Worm (Caenorhabditis elegans) whole organism, L3 larva: ENCODE data around the gene acs-17.

ENCODE experiments used
- R02D3.7 ChIP-seq: fragments of 150-350 bp; optimal IDR thresholded peaks from 2 replicates; lab custom pipeline; 2014; ENCODE audit warnings: missing biosample characterization, missing genetic modification characterization
- ZK546.5 ChIP-seq: sonication (generic microtip); optimal IDR thresholded peaks from 2 replicates; lab custom pipeline; 2017; ENCODE audit warnings: missing biosample characterization, missing genetic modification characterization
- ama-1 ChIP-seq: fragments of 150-350 bp; optimal IDR thresholded peaks from 2 replicates; lab custom pipeline; 2018
- ceh-16 ChIP-seq: sonication (generic microtip); optimal IDR thresholded peaks from 2 replicates; lab custom pipeline; 2017; ENCODE audit warnings: missing biosample characterization, missing genetic modification characterization
- ceh-28 ChIP-seq: fragments of 150-350 bp; optimal IDR thresholded peaks from 2 replicates; lab custom pipeline; 2014; ENCODE audit warnings: missing biosample characterization, missing genetic modification reagents, missing genetic modification characterization
- ceh-82 ChIP-seq: fragments of 150-350 bp; optimal IDR thresholded peaks from 2 replicates; lab custom pipeline; 2014; ENCODE audit warnings: missing biosample characterization, missing genetic modification characterization
- ceh-9 ChIP-seq: sonication (generic microtip); optimal IDR thresholded peaks from 2 replicates; lab custom pipeline; 2018; ENCODE audit warnings: missing biosample characterization, missing genetic modification characterization
- daf-12 ChIP-seq: fragments of 150-350 bp; optimal IDR thresholded peaks from 2 replicates; lab custom pipeline; 2014; ENCODE audit warnings: missing biosample characterization, missing genetic modification reagents, missing genetic modification characterization
- egl-27 ChIP-seq: sonication (generic microtip); optimal IDR thresholded peaks from 4 replicates; lab custom pipeline; 2017; ENCODE audit warnings: missing biosample characterization, missing genetic modification reagents, missing genetic modification characterization
- egl-5 ChIP-seq: fragments of 150-350 bp; optimal IDR thresholded peaks from 2 replicates; lab custom pipeline; 2017; ENCODE audit warnings: missing biosample characterization, missing genetic modification reagents, missing genetic modification characterization, inconsistent platforms
- elt-2 ChIP-seq: sonication (generic microtip); optimal IDR thresholded peaks from 2 replicates; lab custom pipeline; 2016; ENCODE audit warnings: missing genetic modification reagents, mild to moderate bottlenecking, missing genetic modification characterization, missing compliant biosample characterization
- elt-3 ChIP-seq, 3 experiments: fragments of 150-350 bp in 1 of 3; sonication (generic microtip) in 2 of 3; optimal IDR thresholded peaks; 2 replicates in 2 of 3; 4 replicates in 1 of 3; lab custom pipeline; 2014 to 2017; ENCODE audit warnings: missing biosample characterization in 3 of 3, missing genetic modification characterization in 3 of 3
- eor-1 ChIP-seq, 2 experiments: fragments of 150-350 bp; optimal IDR thresholded peaks; 2 replicates each; lab custom pipeline; 2014 to 2018; ENCODE audit warnings: missing biosample characterization in 2 of 2, missing genetic modification characterization in 2 of 2
- fkh-10 ChIP-seq: sonication (generic microtip); optimal IDR thresholded peaks from 2 replicates; lab custom pipeline; 2017; ENCODE audit warnings: missing biosample characterization, missing genetic modification reagents, missing genetic modification characterization
- fos-1 ChIP-seq: fragments of 150-350 bp; optimal IDR thresholded peaks from 2 replicates; lab custom pipeline; 2014; ENCODE audit warnings: missing biosample characterization, missing genetic modification characterization
- hmg-11 ChIP-seq: sonication (generic microtip); optimal IDR thresholded peaks from 2 replicates; lab custom pipeline; 2016; ENCODE audit warnings: missing genetic modification characterization, missing compliant biosample characterization
- jun-1 ChIP-seq: fragments of 150-350 bp; optimal IDR thresholded peaks from 2 replicates; lab custom pipeline; 2014; ENCODE audit warnings: missing biosample characterization, missing genetic modification reagents, missing genetic modification characterization
- lin-15B ChIP-seq: fragments of 150-350 bp; optimal IDR thresholded peaks from 2 replicates; lab custom pipeline; 2014; ENCODE audit warnings: missing biosample characterization, missing genetic modification characterization
- lin-39 ChIP-seq: fragments of 150-350 bp; optimal IDR thresholded peaks from 2 replicates; lab custom pipeline; 2018; ENCODE audit warnings: missing biosample characterization, missing genetic modification reagents, missing genetic modification characterization
- nfya-1 ChIP-seq: sonication (generic microtip); optimal IDR thresholded peaks from 2 replicates; lab custom pipeline; 2017; ENCODE audit warnings: missing genetic modification characterization, mild to moderate bottlenecking, missing compliant biosample characterization, antibody characterized with exemption, moderate library complexity; ENCODE audit not compliant: insufficient read depth
- nhr-23 ChIP-seq: fragments of 150-350 bp; optimal IDR thresholded peaks from 2 replicates; lab custom pipeline; 2014; ENCODE audit warnings: missing biosample characterization, missing genetic modification reagents, missing genetic modification characterization
- nhr-237 ChIP-seq: fragments of 150-350 bp; optimal IDR thresholded peaks from 2 replicates; lab custom pipeline; 2014; ENCODE audit warnings: missing biosample characterization, missing genetic modification characterization
- nhr-25 ChIP-seq: sonication (generic microtip); optimal IDR thresholded peaks from 2 replicates; lab custom pipeline; 2017; ENCODE audit warnings: missing biosample characterization, missing genetic modification characterization
- nhr-28 ChIP-seq: fragments of 150-350 bp; optimal IDR thresholded peaks from 2 replicates; lab custom pipeline; 2014; ENCODE audit warnings: missing biosample characterization, missing genetic modification characterization
- nhr-43 ChIP-seq: sonication (generic microtip); optimal IDR thresholded peaks from 2 replicates; lab custom pipeline; 2016; ENCODE audit warnings: mild to moderate bottlenecking, missing genetic modification characterization, missing compliant biosample characterization; ENCODE audit not compliant: poor library complexity, severe bottlenecking
- nhr-67 ChIP-seq: fragments of 150-350 bp; optimal IDR thresholded peaks from 2 replicates; lab custom pipeline; 2014; ENCODE audit warnings: missing biosample characterization, missing genetic modification characterization
- nhr-76 ChIP-seq: fragments of 150-350 bp; sonication (generic microtip); optimal IDR thresholded peaks from 5 replicates; lab custom pipeline; 2014; ENCODE audit warnings: missing biosample characterization, missing genetic modification characterization
- pha-4 ChIP-seq: fragments of 150-350 bp; optimal IDR thresholded peaks from 2 replicates; lab custom pipeline; 2014; ENCODE audit warnings: missing biosample characterization, missing genetic modification reagents, missing genetic modification characterization
- sea-2 ChIP-seq: fragments of 150-350 bp; sonication (generic microtip); optimal IDR thresholded peaks from 4 replicates; lab custom pipeline; 2014; ENCODE audit warnings: missing biosample characterization, missing genetic modification reagents, missing genetic modification characterization
- skn-1 ChIP-seq: fragments of 150-350 bp; optimal IDR thresholded peaks from 2 replicates; lab custom pipeline; 2014; ENCODE audit warnings: missing biosample characterization, missing genetic modification characterization
- unc-39 ChIP-seq: sonication (generic microtip); optimal IDR thresholded peaks from 4 replicates; lab custom pipeline; 2017; ENCODE audit warnings: missing biosample characterization, missing genetic modification characterization
- unc-62 ChIP-seq: fragments of 150-350 bp; sonication (generic microtip); optimal IDR thresholded peaks from 4 replicates; lab custom pipeline; 2014; ENCODE audit warnings: missing biosample characterization, missing genetic modification reagents, missing genetic modification characterization
- zag-1 ChIP-seq: fragments of 150-350 bp; optimal IDR thresholded peaks from 2 replicates; lab custom pipeline; 2014; ENCODE audit warnings: missing biosample characterization, missing genetic modification characterization

acs-17 gene

DNA sequence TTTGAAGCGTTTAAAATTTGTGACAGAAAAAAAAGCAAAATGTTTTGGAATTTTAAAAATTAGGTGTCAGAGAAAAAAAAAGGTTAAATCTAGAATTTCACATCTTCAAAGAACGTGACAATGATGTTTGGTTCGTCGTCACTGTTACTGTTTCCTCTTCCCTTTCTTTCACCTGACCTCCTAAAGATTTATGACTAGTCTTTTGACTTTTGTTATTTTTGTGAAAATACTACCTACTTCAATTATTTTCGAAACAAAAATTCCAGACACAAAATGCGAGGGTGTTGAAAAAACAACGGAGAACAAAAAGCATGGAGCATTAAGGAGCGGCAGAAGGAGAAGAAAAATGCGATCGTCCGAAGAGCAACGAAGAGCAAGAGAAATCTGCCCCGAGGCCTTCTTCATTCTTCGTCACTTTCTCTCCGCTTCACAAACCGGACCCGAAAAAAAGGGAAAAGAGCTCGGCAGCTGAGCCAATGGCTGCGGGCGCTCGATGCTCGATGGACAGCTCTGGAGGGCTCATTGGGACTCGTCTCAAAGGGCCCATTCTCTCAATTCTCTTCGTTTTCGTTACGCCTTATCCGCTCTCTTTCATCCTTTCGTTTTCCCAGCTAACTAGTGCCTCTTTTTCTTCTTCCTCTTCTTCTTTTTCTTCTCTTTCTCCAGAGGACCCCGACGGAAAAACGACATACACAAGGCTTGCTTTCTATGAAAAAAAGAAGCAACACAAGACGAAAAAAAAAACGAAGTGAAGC, 32.1 kb upstream of the acs-17 start:
- TF ChIP-seq nhr-76 (no peak), daf-12 (tag; lab: Kevin White, UChicago) (no peak), egl-27 (tag; lab: Kevin White, UChicago) (no peak), nhr-43 (tag; lab: Kevin White, UChicago) (no peak), nhr-23 (tag; lab: Kevin White, UChicago) (no peak), ZK546.5 (tag; lab: Kevin White, UChicago) (no peak), zag-1 (tag; lab: Kevin White, UChicago) (no peak), hmg-11 (tag; lab: Kevin White, UChicago) (peak; percentile 51), sea-2 (no peak), fos-1 (tag; lab: Kevin White, UChicago) (no peak), egl-5 (tag; lab: Kevin White, UChicago) (peak; percentile 65), lin-15B (tag; lab: Kevin White, UChicago) (no peak), nfya-1 (tag; lab: Kevin White, UChicago) (peak; percentile 95), ceh-82 (tag; lab: Kevin White, UChicago) (no peak), unc-62 (GFP tag; lab: Kevin White, UChicago) (no peak), lin-39 (tag; lab: Kevin White, UChicago) (peak; percentile 61), nhr-67 (tag; lab: Kevin White, UChicago) (no peak), skn-1 (tag; lab: Kevin White, UChicago) (no peak), fkh-10 (GFP tag; lab: Kevin White, UChicago) (peak; percentile 86)
- TF ChIP-seq, all 47 proteins: peak for 5

ce11 chrX:5975726-5976125, 31.4 kb upstream of the acs-17 start:
- TF ChIP-seq elt-2 (peak; percentile 39), nfya-1 (tag; lab: Kevin White, UChicago) (no peak)
- TF ChIP-seq, all 47 proteins: peak for 1

- no peak for TF ChIP-seq ceh-16 (tag; lab: Kevin White, UChicago)
- no peak for TF ChIP-seq pha-4 (tag; lab: Kevin White, UChicago)
- TF ChIP-seq unc-62 (GFP tag; lab: Kevin White, UChicago), result no peak
- no peak for TF ChIP-seq fos-1 (tag; lab: Kevin White, UChicago)
- no peak for TF ChIP-seq ceh-28 (tag; lab: Kevin White, UChicago)
- no peak for TF ChIP-seq nfya-1 (tag; lab: Kevin White, UChicago)
- TF ChIP-seq skn-1 (tag; lab: Kevin White, UChicago), result no peak
- TF ChIP-seq nhr-28, result no peak
- no peak for TF ChIP-seq daf-12 (tag; lab: Kevin White, UChicago)
- TF ChIP-seq nhr-237 (tag; lab: Kevin White, UChicago), result no peak
- no peak for TF ChIP-seq ama-1
- no peak for TF ChIP-seq elt-3 (tag; optimal IDR thresholded peaks at IDR 0.05; lab: Kevin White, UChicago)
- TF ChIP-seq elt-2, result no peak
- no peak for TF ChIP-seq ceh-9 (tag; lab: Kevin White, UChicago)
- no peak for TF ChIP-seq zag-1 (tag; lab: Kevin White, UChicago)
- TF ChIP-seq nhr-67 (tag; lab: Kevin White, UChicago), result no peak
- TF ChIP-seq nhr-76, result no peak
- no peak for TF ChIP-seq egl-27 (tag; lab: Kevin White, UChicago)
- TF ChIP-seq unc-39 (tag; lab: Kevin White, UChicago), result no peak
- TF ChIP-seq lin-15B (tag; lab: Kevin White, UChicago), result no peak
These were observed 30.9 kb upstream of the acs-17 start for ce11 chrX:5975228-5975627.

DNA sequence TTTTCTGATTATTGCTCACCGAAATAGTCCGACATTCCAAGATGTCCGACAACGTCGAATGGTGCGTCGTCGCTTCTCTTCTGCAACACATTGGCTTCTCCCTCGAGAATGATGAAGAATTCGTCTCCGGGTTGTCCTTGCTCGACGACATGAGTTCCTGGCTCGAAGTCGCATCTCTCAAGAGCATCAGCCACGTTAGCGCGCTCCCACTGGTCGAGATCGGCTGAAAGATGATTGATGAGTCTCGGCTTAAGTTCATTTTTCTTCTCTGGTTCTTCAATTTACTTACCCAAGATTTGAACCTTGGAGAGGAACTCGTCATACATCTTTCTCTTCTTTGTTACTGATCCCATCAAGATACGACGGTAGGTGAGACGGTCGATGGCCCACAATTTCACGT, 27.9 kb upstream of the acs-17 start:
- TF ChIP-seq ama-1, result no peak
- peak; percentile 48 for TF ChIP-seq lin-39 (tag; lab: Kevin White, UChicago)
- peak; percentile 2 for TF ChIP-seq nfya-1 (tag; lab: Kevin White, UChicago)

ce11 chrX:5962560-5962959, 18.2 kb upstream of the acs-17 start:
- TF ChIP-seq egl-27 (tag; lab: Kevin White, UChicago) (no peak), nhr-25 (tag; lab: Kevin White, UChicago) (no peak), elt-2 (peak; percentile 91), jun-1 (tag; lab: Kevin White, UChicago) (peak; percentile 43), nhr-23 (tag; lab: Kevin White, UChicago) (no peak), sea-2 (no peak), pha-4 (tag; lab: Kevin White, UChicago) (peak; percentile 22), nfya-1 (tag; lab: Kevin White, UChicago) (no peak), eor-1 (tag; optimal IDR thresholded peaks at IDR 0.05; lab: Kevin White, UChicago) (no peak), R02D3.7 (tag; lab: Kevin White, UChicago) (no peak), skn-1 (tag; lab: Kevin White, UChicago) (no peak), daf-12 (tag; lab: Kevin White, UChicago) (no peak), ceh-16 (tag; lab: Kevin White, UChicago) (no peak), lin-39 (tag; lab: Kevin White, UChicago) (no peak), nhr-43 (tag; lab: Kevin White, UChicago) (no peak)
